Worm (Caenorhabditis elegans): ENCODE data around the gene F41H10.3.

The F41H10.3 gene

DNA sequence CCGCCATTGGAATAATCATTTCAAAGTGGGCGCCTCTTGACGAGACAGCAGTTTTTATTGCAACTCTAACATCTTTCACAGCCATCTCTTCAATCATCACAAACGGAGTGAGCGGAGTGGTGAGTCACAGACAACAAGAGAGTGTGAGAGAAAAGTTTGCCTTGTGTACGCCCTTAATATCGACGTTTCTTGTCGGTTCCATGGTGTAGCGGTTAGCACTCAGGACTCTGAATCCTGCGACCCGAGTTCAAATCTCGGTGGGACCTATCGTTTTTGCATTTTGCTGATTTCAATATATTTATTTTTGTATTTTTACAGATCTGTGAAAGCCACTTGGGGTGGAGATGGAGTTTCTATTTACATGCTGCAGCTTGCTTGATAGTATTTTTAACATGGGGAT is 35.1 kb upstream of the F41H10.3 start (continued):
- TF ChIP-seq nfya-1 (tag; optimal IDR thresholded peaks at IDR 0.05) (peak; percentile 20), eyg-1 (tag; optimal IDR thresholded peaks at IDR 0.05) (no peak), hlh-8 (tag; optimal IDR thresholded peaks at IDR 0.05) (peak; percentile 19), fkh-6 (tag; optimal IDR thresholded peaks at IDR 0.05) (peak; percentile 58), tbx-7 (tag; optimal IDR thresholded peaks at IDR 0.05) (no peak), ceh-34 (tag; optimal IDR thresholded peaks at IDR 0.05) (peak; percentile 48), unc-86 (tag; optimal IDR thresholded peaks at IDR 0.05) (peak; percentile 34), T23F11.4 (GFP tag; optimal IDR thresholded peaks at IDR 0.05) (no peak), pag-3 (tag; optimal IDR thresholded peaks at IDR 0.05; ENCODE audit: borderline replicate concordance) (no peak), che-1 (tag; optimal IDR thresholded peaks at IDR 0.05) (peak; percentile 73), fax-1 (tag; optimal IDR thresholded peaks at IDR 0.05) (peak; percentile 60), ttx-3 (tag; optimal IDR thresholded peaks at IDR 0.05) (peak; percentile 67), ets-4 (tag; optimal IDR thresholded peaks at IDR 0.05) (no peak), unc-55 (GFP tag; optimal IDR thresholded peaks at IDR 0.05) (peak; percentile 5), rnt-1 (tag; optimal IDR thresholded peaks at IDR 0.05) (peak; percentile 15), lin-11 (tag; optimal IDR thresholded peaks at IDR 0.05) (peak; percentile 61), elt-2 (tag; optimal IDR thresholded peaks at IDR 0.05) (peak; percentile 72), ceh-24 (tag; optimal IDR thresholded peaks at IDR 0.05) (peak; percentile 15), F13H6.1 (tag; optimal IDR thresholded peaks at IDR 0.05) (peak; percentile 35), ceh-31 (tag; optimal IDR thresholded peaks at IDR 0.05) (peak; percentile 35), pax-1 (tag; optimal IDR thresholded peaks at IDR 0.05) (no peak), ceh-30 (tag; optimal IDR thresholded peaks at IDR 0.05) (no peak), ama-1 (optimal IDR thresholded peaks at IDR 0.05) (no peak), mec-3 (tag; optimal IDR thresholded peaks at IDR 0.05; ENCODE audit: borderline replicate concordance) (no peak), pha-2 (tag; optimal IDR thresholded peaks at IDR 0.05) (peak; percentile 38), nhr-11 (tag; optimal IDR thresholded peaks at IDR 0.05) (no peak), ztf-16 (tag; optimal IDR thresholded peaks at IDR 0.05) (peak; percentile 49), ref-2 (tag; optimal IDR thresholded peaks at IDR 0.05) (no peak), K09A11.1 (tag; optimal IDR thresholded peaks at IDR 0.05; ENCODE audit: insufficient read depth) (peak; percentile 50), unc-42 (tag; optimal IDR thresholded peaks at IDR 0.05) (no peak), ceh-14 (tag; optimal IDR thresholded peaks at IDR 0.05) (peak; percentile 57), ceh-6 (GFP tag; optimal IDR thresholded peaks at IDR 0.05) (no peak), hlh-15 (tag; optimal IDR thresholded peaks at IDR 0.05) (no peak), dve-1 (tag; optimal IDR thresholded peaks at IDR 0.05) (peak; percentile 30), ceh-22 (tag; optimal IDR thresholded peaks at IDR 0.05) (no peak), dmd-4 (tag; optimal IDR thresholded peaks at IDR 0.05; ENCODE audit: borderline replicate concordance) (no peak), C08G9.2 (tag; optimal IDR thresholded peaks at IDR 0.05) (peak; percentile 43), sdc-2 (tag; optimal IDR thresholded peaks at IDR 0.05) (peak; percentile 16), hlh-13 (GFP tag; optimal IDR thresholded peaks at IDR 0.05) (peak; percentile 68), fkh-10 (GFP tag; optimal IDR thresholded peaks at IDR 0.05) (no peak), ahr-1 (tag; optimal IDR thresholded peaks at IDR 0.05) (no peak)

DNA sequence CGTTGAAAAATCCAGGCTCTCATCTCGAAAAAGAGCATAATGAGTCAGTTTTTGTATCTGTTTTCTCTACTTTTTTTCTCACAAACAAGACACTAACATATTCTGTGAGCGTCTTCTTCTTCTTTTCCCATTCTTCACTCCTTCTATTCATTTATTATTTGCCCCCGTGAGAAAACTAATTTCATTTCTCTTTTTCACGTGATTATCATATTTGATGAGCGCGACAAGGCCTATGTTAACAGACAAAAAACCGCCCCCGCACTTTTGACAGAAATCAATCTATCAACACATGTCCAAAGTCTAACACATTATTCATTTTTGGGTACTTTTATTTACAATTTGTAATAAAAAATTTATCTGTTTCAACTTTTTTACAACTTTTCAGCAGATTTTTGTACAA is 32.0 kb upstream of the F41H10.3 start:
- TF ChIP-seq pag-3 (tag; optimal IDR thresholded peaks at IDR 0.05; ENCODE audit: borderline replicate concordance) (no peak), nfya-1 (tag; optimal IDR thresholded peaks at IDR 0.05) (no peak), pha-2 (tag; optimal IDR thresholded peaks at IDR 0.05) (no peak), ceh-24 (tag; optimal IDR thresholded peaks at IDR 0.05) (no peak), ttx-3 (tag; optimal IDR thresholded peaks at IDR 0.05) (no peak), ahr-1 (tag; optimal IDR thresholded peaks at IDR 0.05) (no peak)

DNA sequence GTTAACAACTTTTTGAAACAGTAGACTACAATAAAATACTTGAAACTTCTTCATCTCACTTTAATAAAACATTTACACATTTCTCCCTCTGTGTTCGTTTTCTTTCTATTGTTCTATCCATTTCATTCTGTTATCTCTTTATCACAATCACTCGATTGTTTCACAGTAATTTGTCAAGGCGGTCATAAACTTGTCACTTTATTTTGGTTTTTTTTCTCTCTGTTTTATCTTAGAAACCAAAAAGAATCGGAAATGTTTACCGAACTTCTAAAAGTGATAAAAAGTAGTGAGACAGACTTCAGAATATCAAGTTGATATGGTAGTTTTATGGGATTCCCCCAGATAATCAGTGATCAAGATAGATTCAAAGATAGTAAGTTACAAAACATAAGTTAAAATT is 30.3 kb upstream of the F41H10.3 start, which contains the start of gene Y4C6B.2:
Y4C6B.2 (plus strand) TSS at position 320 of the 400 bp plus-strand sequence.
- no peak for TF ChIP-seq ceh-30 (tag; optimal IDR thresholded peaks at IDR 0.05)
